Worm (Caenorhabditis elegans) whole organism, L4 larva: Measurements from ENCODE around the gene vrp-1.

ENCODE experiments used
- F44E2.7 ChIP-seq: fragments of 200-800 bp; sonication (Bioruptor generic); IDR thresholded peaks from 2 replicates; pipeline ENCODE4 v2.1.2; 2022; ENCODE audit warnings: missing genetic modification characterization, missing compliant biosample characterization
- F49E8.2 ChIP-seq: sonication (generic microtip); optimal IDR thresholded peaks from 2 replicates; lab custom pipeline; 2016; ENCODE audit warnings: missing compliant biosample characterization, mild to moderate bottlenecking, missing genetic modification characterization, borderline replicate concordance
- T26A8.4 ChIP-seq: fragments of 200-800 bp; sonication (Bioruptor generic); IDR thresholded peaks from 2 replicates; pipeline ENCODE4 v1.3.6; 2022; ENCODE audit warnings: missing genetic modification characterization, missing compliant biosample characterization
- Y48G9A.11 ChIP-seq: fragments of 200-800 bp; sonication (Bioruptor generic); IDR thresholded peaks from 2 replicates; pipeline ENCODE4 v1.3.6; 2022; ENCODE audit warnings: missing genetic modification reagents, missing genetic modification characterization, missing compliant biosample characterization
- ZK546.5 ChIP-seq, 2 experiments: sonication (generic microtip); optimal IDR thresholded peaks; 2 replicates each; lab custom pipeline; 2017; ENCODE audit warnings: missing biosample characterization in 2 of 2, missing genetic modification characterization in 2 of 2
- aha-1 ChIP-seq: fragments of 150-350 bp; peaks from one replicate; lab custom pipeline; 2014; ENCODE audit warnings: missing biosample characterization, missing genetic modification characterization
- aly-2 ChIP-seq: sonication (generic microtip); optimal IDR thresholded peaks from 2 replicates; lab custom pipeline; 2018; ENCODE audit warnings: missing biosample characterization, missing genetic modification characterization
- arid-1 ChIP-seq: fragments of 200-800 bp; sonication (Bioruptor generic); conservative IDR thresholded peaks from 2 replicates; pipeline ENCODE4 v1.3.6; 2022; ENCODE audit warnings: missing genetic modification reagents, missing genetic modification characterization, missing compliant biosample characterization
- ceh-28 ChIP-seq: fragments of 150-350 bp; optimal IDR thresholded peaks from 2 replicates; lab custom pipeline; 2014; ENCODE audit warnings: missing biosample characterization, missing genetic modification reagents, missing genetic modification characterization
- cey-2 ChIP-seq: sonication (generic microtip); optimal IDR thresholded peaks from 3 replicates; lab custom pipeline; 2017; ENCODE audit warnings: missing genetic modification characterization, mild to moderate bottlenecking, missing compliant biosample characterization, antibody characterized with exemption, borderline replicate concordance; ENCODE audit not compliant: insufficient read depth
- ctbp-1 ChIP-seq: fragments of 200-800 bp; sonication (Bioruptor generic); IDR thresholded peaks from 2 replicates; pipeline ENCODE4 v1.3.6; 2022; ENCODE audit warnings: missing genetic modification reagents, missing genetic modification characterization, missing compliant biosample characterization
- daf-16 ChIP-seq, 3 experiments: sonication (generic microtip); optimal IDR thresholded peaks; 2 replicates each; lab custom pipeline; 2016 to 2017; ENCODE audit warnings: missing genetic modification characterization in 3 of 3, missing genetic modification reagents in 3 of 3, mild to moderate bottlenecking in 2 of 3, missing compliant biosample characterization in 2 of 3, missing biosample characterization in 1 of 3, moderate library complexity in 1 of 3
- dmd-6 ChIP-seq: fragments of 200-800 bp; sonication (Bioruptor generic); IDR thresholded peaks from 2 replicates; pipeline ENCODE4 v1.3.6; 2022; ENCODE audit warnings: missing genetic modification reagents, missing genetic modification characterization, missing compliant biosample characterization
- duxl-1 ChIP-seq: sonication (generic microtip); optimal IDR thresholded peaks from 2 replicates; lab custom pipeline; 2016; ENCODE audit warnings: mild to moderate bottlenecking, missing genetic modification characterization, moderate library complexity, missing compliant biosample characterization; ENCODE audit not compliant: poor library complexity
- dve-1 ChIP-seq: sonication (generic microtip); optimal IDR thresholded peaks from 2 replicates; lab custom pipeline; 2017; ENCODE audit warnings: antibody characterized with exemption, mild to moderate bottlenecking, missing genetic modification characterization, missing compliant biosample characterization; ENCODE audit not compliant: insufficient read depth
- hif-1 ChIP-seq, 2 experiments: sonication (generic microtip); optimal IDR thresholded peaks; 2 replicates each; lab custom pipeline; 2016 to 2017; ENCODE audit warnings: missing compliant biosample characterization in 2 of 2, missing genetic modification characterization in 2 of 2, missing genetic modification reagents in 2 of 2, missing genotype in 2 of 2, mild to moderate bottlenecking in 1 of 2
- hlh-11 ChIP-seq: fragments of 200-800 bp; sonication (Bioruptor generic); optimal IDR thresholded peaks from 2 replicates; lab custom pipeline; 2018; ENCODE audit warnings: mild to moderate bottlenecking, missing genetic modification characterization, missing compliant biosample characterization
- hlh-30 ChIP-seq: sonication (generic microtip); optimal IDR thresholded peaks from 2 replicates; lab custom pipeline; 2017; ENCODE audit warnings: antibody characterized with exemption, mild to moderate bottlenecking, missing genetic modification characterization, missing compliant biosample characterization; ENCODE audit not compliant: insufficient read depth
- hmg-1.1 ChIP-seq: fragments of 200-800 bp; sonication (Bioruptor generic); IDR thresholded peaks from 2 replicates; pipeline ENCODE4 v1.3.6; 2022; ENCODE audit warnings: missing genetic modification reagents, missing genetic modification characterization, missing compliant biosample characterization
- jun-1 ChIP-seq: fragments of 150-350 bp; optimal IDR thresholded peaks from 2 replicates; lab custom pipeline; 2014; ENCODE audit warnings: missing biosample characterization, missing genetic modification reagents, missing genetic modification characterization
- lim-7 ChIP-seq: fragments of 200-800 bp; sonication (Bioruptor generic); IDR thresholded peaks from 2 replicates; pipeline ENCODE4 v1.3.6; 2022; ENCODE audit warnings: missing genetic modification characterization, missing compliant biosample characterization
- lin-1 ChIP-seq: fragments of 200-800 bp; sonication (Bioruptor generic); IDR thresholded peaks from 2 replicates; pipeline ENCODE4 v1.3.6; 2022; ENCODE audit warnings: missing genetic modification reagents, missing genetic modification characterization, missing compliant biosample characterization
- lin-13 ChIP-seq: fragments of 150-350 bp; optimal IDR thresholded peaks from 2 replicates; lab custom pipeline; 2014; ENCODE audit warnings: missing biosample characterization, missing genetic modification reagents, missing genetic modification characterization
- lin-29 ChIP-seq: fragments of 200-800 bp; sonication (Bioruptor generic); IDR thresholded peaks from 2 replicates; pipeline ENCODE4 v1.3.6; 2022; ENCODE audit warnings: missing genetic modification reagents, missing genetic modification characterization, missing compliant biosample characterization
- lin-38 ChIP-seq: fragments of 200-800 bp; sonication (Bioruptor generic); IDR thresholded peaks from 2 replicates; pipeline ENCODE4 v1.3.6; 2022; ENCODE audit warnings: missing genetic modification reagents, missing genetic modification characterization, missing compliant biosample characterization
- mdt-29 ChIP-seq: fragments of 200-800 bp; sonication (Bioruptor generic); IDR thresholded peaks from 2 replicates; pipeline ENCODE4 v1.3.6; 2022; ENCODE audit warnings: missing genetic modification reagents, missing genetic modification characterization, missing compliant biosample characterization
- mep-1 ChIP-seq: fragments of 150-350 bp; sonication (generic microtip); optimal IDR thresholded peaks from 3 replicates; lab custom pipeline; 2014; ENCODE audit warnings: missing biosample characterization, missing genetic modification characterization
- nhr-102 ChIP-seq: sonication (generic microtip); optimal IDR thresholded peaks from 2 replicates; lab custom pipeline; 2016; ENCODE audit warnings: mild to moderate bottlenecking, missing genetic modification characterization, moderate library complexity, missing compliant biosample characterization
- nhr-25 ChIP-seq: sonication (generic microtip); optimal IDR thresholded peaks from 2 replicates; lab custom pipeline; 2017; ENCODE audit warnings: missing genetic modification characterization, mild to moderate bottlenecking, missing compliant biosample characterization, antibody characterized with exemption, moderate library complexity, borderline replicate concordance; ENCODE audit not compliant: insufficient read depth
- nhr-28 ChIP-seq: fragments of 150-350 bp; optimal IDR thresholded peaks from 2 replicates; lab custom pipeline; 2014; ENCODE audit warnings: missing biosample characterization, missing genetic modification characterization
- nhr-41 ChIP-seq: fragments of 200-800 bp; sonication (Bioruptor generic); IDR thresholded peaks from 2 replicates; pipeline ENCODE4 v1.3.6; 2022; ENCODE audit warnings: missing genetic modification reagents, missing genetic modification characterization, missing compliant biosample characterization
- nhr-48 ChIP-seq: sonication (generic microtip); optimal IDR thresholded peaks from 2 replicates; lab custom pipeline; 2016; ENCODE audit warnings: mild to moderate bottlenecking, missing genetic modification characterization, missing compliant biosample characterization
- nhr-77 ChIP-seq: fragments of 150-350 bp; optimal IDR thresholded peaks from 2 replicates; lab custom pipeline; 2014; ENCODE audit warnings: missing biosample characterization, missing genetic modification characterization
- pha-4 ChIP-seq, 2 experiments: fragments of 150-350 bp in 1 of 2; fragments of 200-800 bp in 1 of 2; sonication (Bioruptor generic) in 1 of 2; IDR thresholded peaks in 1 of 2; optimal IDR thresholded peaks in 1 of 2; 2 replicates each; pipeline versions ENCODE4 v1.3.6 to Lab custom; 2014 to 2022; ENCODE audit warnings: missing genetic modification characterization in 2 of 2, missing genetic modification reagents in 2 of 2, missing biosample characterization in 1 of 2, missing compliant biosample characterization in 1 of 2
- php-3 ChIP-seq: fragments of 200-800 bp; sonication (Bioruptor generic); IDR thresholded peaks from 2 replicates; pipeline ENCODE4 v1.3.6; 2022; ENCODE audit warnings: missing genetic modification reagents, missing genetic modification characterization, missing compliant biosample characterization
- rbr-2 ChIP-seq: sonication (generic microtip); optimal IDR thresholded peaks from 2 replicates; lab custom pipeline; 2016; ENCODE audit warnings: missing genotype, missing genetic modification characterization, missing compliant biosample characterization
- saeg-2 ChIP-seq: fragments of 200-800 bp; sonication (Bioruptor generic); IDR thresholded peaks from 2 replicates; pipeline ENCODE4 v1.3.6; 2022; ENCODE audit warnings: missing genetic modification reagents, missing genetic modification characterization, missing compliant biosample characterization
- set-16 ChIP-seq: fragments of 200-800 bp; sonication (Bioruptor generic); IDR thresholded peaks from 2 replicates; pipeline ENCODE4 v1.3.6; 2022; ENCODE audit warnings: missing genetic modification reagents, missing genetic modification characterization, missing compliant biosample characterization
- snpc-1.2 ChIP-seq: fragments of 200-800 bp; sonication (Bioruptor generic); IDR thresholded peaks from 2 replicates; pipeline ENCODE4 v1.3.6; 2022; ENCODE audit warnings: missing genetic modification reagents, missing genetic modification characterization, missing compliant biosample characterization
- spr-3 ChIP-seq: fragments of 200-800 bp; sonication (Bioruptor generic); optimal IDR thresholded peaks from 2 replicates; lab custom pipeline; 2018; ENCODE audit warnings: mild to moderate bottlenecking, missing genetic modification characterization, missing compliant biosample characterization
- tra-1 ChIP-seq: fragments of 200-800 bp; sonication (Bioruptor generic); IDR thresholded peaks from 2 replicates; pipeline ENCODE4 v1.3.6; 2022; ENCODE audit warnings: missing genetic modification reagents, missing genetic modification characterization, missing compliant biosample characterization
- unc-62 ChIP-seq, 3 experiments: fragments of 150-350 bp in 1 of 3; sonication (generic microtip); optimal IDR thresholded peaks in 2 of 3; peaks in 1 of 3; 1 replicate in 1 of 3; 2 replicates in 2 of 3; lab custom pipeline; 2014 to 2017; ENCODE audit warnings: missing biosample characterization in 3 of 3, missing genetic modification characterization in 3 of 3, missing genetic modification reagents in 3 of 3, missing genotype in 1 of 3
- zag-1 ChIP-seq: fragments of 150-350 bp; optimal IDR thresholded peaks from 2 replicates; lab custom pipeline; 2014; ENCODE audit warnings: missing biosample characterization, missing genetic modification characterization
- zfp-3 ChIP-seq: fragments of 200-800 bp; sonication (Bioruptor generic); conservative IDR thresholded peaks from 2 replicates; pipeline ENCODE4 v1.3.6; 2022; ENCODE audit warnings: missing genetic modification reagents, missing genetic modification characterization, missing compliant biosample characterization
- zip-11 ChIP-seq: fragments of 200-800 bp; sonication (Bioruptor generic); IDR thresholded peaks from 2 replicates; pipeline ENCODE4 v1.3.6; 2022; ENCODE audit warnings: missing genetic modification characterization, missing compliant biosample characterization
- ztf-11 ChIP-seq: fragments of 150-350 bp; optimal IDR thresholded peaks from 2 replicates; lab custom pipeline; 2014; ENCODE audit warnings: missing biosample characterization, missing genetic modification characterization

Gene vrp-1

ce11 chrIV:3012374-3013142, at the start of gene vrp-1, which contains the start of gene Y54G2A.28:
Gene vrp-1, plus strand, starts transcription at chrIV:3012587.
Gene Y54G2A.28, minus strand, starts transcription at chrIV:3012421.
- TF ChIP-seq nhr-48 (tag; lab: Kevin White, UChicago) (peak; percentile 45), lin-1 (peak; percentile 68), daf-16 (GFP tag; optimal IDR thresholded peaks at IDR 0.05; lab: Kevin White, UChicago) (no peak), daf-16 (tag; optimal IDR thresholded peaks at IDR 0.05; lab: Kevin White, UChicago) (peak; percentile 64), zag-1 (no peak), arid-1 (GFP tag; lab: Robert Waterston, UW) (no peak), ctbp-1 (GFP tag; lab: Robert Waterston, UW) (no peak), nhr-25 (tag; lab: Kevin White, UChicago) (no peak), zfp-3 (GFP tag; lab: Robert Waterston, UW) (no peak), lin-13 (GFP tag; lab: Kevin White, UChicago) (peak; percentile 49), duxl-1 (tag; lab: Kevin White, UChicago) (no peak), cey-2 (no peak), hif-1 (tag; optimal IDR thresholded peaks at IDR 0.05; lab: Kevin White, UChicago) (peak in 1 of 2 experiments; percentile 9), nhr-28 (tag; lab: Kevin White, UChicago) (peak; percentile 73), F44E2.7 (GFP tag; lab: Robert Waterston, UW) (no peak), Y48G9A.11 (GFP tag; lab: Robert Waterston, UW) (no peak), hmg-1.1 (GFP tag; lab: Robert Waterston, UW) (no peak), hlh-11 (peak; percentile 92), zip-11 (no peak), jun-1 (peak; percentile 2), rbr-2 (tag; lab: Kevin White, UChicago) (no peak), dmd-6 (GFP tag; lab: Robert Waterston, UW) (peak; percentile 97), hlh-30 (tag; lab: Kevin White, UChicago) (peak; percentile 45), ZK546.5 (tag; optimal IDR thresholded peaks at IDR 0.05; lab: Kevin White, UChicago) (no peak), aha-1 (peak; percentile 14), mep-1 (tag; lab: Kevin White, UChicago) (peak; percentile 15), F49E8.2 (no peak), snpc-1.2 (no peak), spr-3 (GFP tag; lab: Kevin White, UChicago) (no peak), ztf-11 (no peak), T26A8.4 (GFP tag; lab: Robert Waterston, UW) (no peak), nhr-41 (GFP tag; lab: Robert Waterston, UW) (peak; percentile 88; the same call in 1 of the 2 replicates), lin-38 (GFP tag; lab: Robert Waterston, UW) (peak; percentile 20; the same call in 1 of the 2 replicates), unc-62 (GFP tag; optimal IDR thresholded peaks at IDR 0.05 in 1 of 2; lab: Kevin White, UChicago) (peak; percentile 52 to 86), unc-62 (tag; optimal IDR thresholded peaks at IDR 0.05; lab: Kevin White, UChicago) (no peak), mdt-29 (peak; percentile 42; the same call in 1 of the 2 replicates), nhr-77 (tag; lab: Kevin White, UChicago) (peak; percentile 53), saeg-2 (peak; percentile 71; the same call in 1 of the 2 replicates), pha-4 (GFP tag; IDR thresholded peaks at IDR 0.05; lab: Robert Waterston, UW) (peak; percentile 44; the same call in 1 of the 2 replicates), pha-4 (tag; optimal IDR thresholded peaks at IDR 0.05; lab: Kevin White, UChicago) (no peak), ceh-28 (no peak), aly-2 (tag; lab: Kevin White, UChicago) (no peak), lim-7 (GFP tag; lab: Robert Waterston, UW) (no peak), nhr-102 (peak; percentile 78), php-3 (GFP tag; lab: Robert Waterston, UW) (peak; percentile 73), set-16 (GFP tag; lab: Robert Waterston, UW) (peak; percentile 53), dve-1 (tag; lab: Kevin White, UChicago) (peak; percentile 86), tra-1 (GFP tag; lab: Robert Waterston, UW) (peak; percentile 93), lin-29 (no peak)
